Fruit fly (Drosophila melanogaster): ENCODE data around the gene CG18558.

The CG18558 gene

dm6 chr2L:2885503-2886225, 41.4 kb upstream of the CG18558 start, which contains the start of the genes NTPase and lilli (continued):
- TF ChIP-seq tin (GFP tag; optimal IDR thresholded peaks at IDR 0.05) (peak; percentile 63), fd96Cb (tag; optimal IDR thresholded peaks at IDR 0.05) (no peak), CG13296 (GFP tag; optimal IDR thresholded peaks at IDR 0.05) (no peak), CG31388 (GFP tag; optimal IDR thresholded peaks at IDR 0.05) (peak; percentile 68), CG30403 (GFP tag; optimal IDR thresholded peaks at IDR 0.05) (peak; percentile 76), Ptx1 (GFP tag; IDR thresholded peaks at IDR 0.05) (peak; percentile 70; the same call in 1 of the 2 replicates), CG30020 (tag; optimal IDR thresholded peaks at IDR 0.05) (no peak), crc (GFP tag; optimal IDR thresholded peaks at IDR 0.05) (peak; percentile 62), zen2 (GFP tag; IDR thresholded peaks at IDR 0.05; ENCODE audit: partially characterized antibody) (peak; percentile 94), Elba2 (GFP tag; optimal IDR thresholded peaks at IDR 0.05) (peak; percentile 18), Hey (tag; optimal IDR thresholded peaks at IDR 0.05) (no peak), ewg (GFP tag; optimal IDR thresholded peaks at IDR 0.05) (no peak), Meics (GFP tag; optimal IDR thresholded peaks at IDR 0.05) (peak; percentile 19), CG13894 (tag; optimal IDR thresholded peaks at IDR 0.05) (peak; percentile 9), Gsc (GFP tag; IDR thresholded peaks at IDR 0.05) (no peak), CG10366 (GFP tag; IDR thresholded peaks at IDR 0.05) (peak; percentile 22; the same call in 1 of the 2 replicates), CG32767 (GFP tag; IDR thresholded peaks at IDR 0.05) (peak; percentile 28; the same call in 1 of the 2 replicates), CG9817 (tag; optimal IDR thresholded peaks at IDR 0.05) (no peak), Dek (tag; optimal IDR thresholded peaks at IDR 0.05) (no peak), ac (GFP tag; optimal IDR thresholded peaks at IDR 0.05) (no peak), CG12299 (tag; optimal IDR thresholded peaks at IDR 0.05) (no peak), Aef1 (GFP tag; IDR thresholded peaks at IDR 0.05) (peak; percentile 45), CG1233 (GFP tag; optimal IDR thresholded peaks at IDR 0.05) (peak; percentile 42), Vsx1 (GFP tag; optimal IDR thresholded peaks at IDR 0.05) (no peak), CG8089 (GFP tag; optimal IDR thresholded peaks at IDR 0.05) (peak; percentile 52), CG10654 (GFP tag; optimal IDR thresholded peaks at IDR 0.05) (peak; percentile 48), klu (GFP tag; IDR thresholded peaks at IDR 0.05) (0 out of 2 replicates have a peak, but pooled peaks have one; percentile 7), CG8765 (GFP tag; IDR thresholded peaks at IDR 0.05) (no peak), slp2 (GFP tag; optimal IDR thresholded peaks at IDR 0.05) (peak; percentile 72), p53 (GFP tag; optimal IDR thresholded peaks at IDR 0.05) (peak; percentile 64), Oli (tag; optimal IDR thresholded peaks at IDR 0.05) (no peak), CG12219 (GFP tag; optimal IDR thresholded peaks at IDR 0.05) (no peak), ind (GFP tag; optimal IDR thresholded peaks at IDR 0.05) (peak; percentile 79), CG14050 (GFP tag; IDR thresholded peaks at IDR 0.05) (no peak), Med (GFP tag) (peak; percentile 96), hth (optimal IDR thresholded peaks at IDR 0.05) (no peak), D (optimal IDR thresholded peaks at IDR 0.05) (peak; percentile 86), D (GFP tag; optimal IDR thresholded peaks at IDR 0.05) (no peak), hkb (optimal IDR thresholded peaks at IDR 0.05) (no peak), hkb (GFP tag; IDR thresholded peaks at IDR 0.05) (peak; percentile 50; the same call in 1 of the 2 replicates), CG8290 (GFP tag; optimal IDR thresholded peaks at IDR 0.05) (peak; percentile 99), CG8290 (tag; optimal IDR thresholded peaks at IDR 0.05) (peak; percentile 96 to 100), pum (GFP tag; optimal IDR thresholded peaks at IDR 0.05) (peak; percentile 55), Nf-YA (GFP tag; IDR thresholded peaks at IDR 0.05) (no peak), Atf6 (GFP tag; IDR thresholded peaks at IDR 0.05) (peak; percentile 15; the same call in 1 of the 2 replicates), bab2 (GFP tag; optimal IDR thresholded peaks at IDR 0.05) (peak; percentile 78), CG18764 (GFP tag; optimal IDR thresholded peaks at IDR 0.05) (peak; percentile 72), H2.0 (GFP tag; IDR thresholded peaks at IDR 0.05) (peak; percentile 30), ara (GFP tag; IDR thresholded peaks at IDR 0.05) (peak; percentile 70), Atf3 (GFP tag; optimal IDR thresholded peaks at IDR 0.05) (peak; percentile 51), CG13775 (GFP tag; optimal IDR thresholded peaks at IDR 0.05) (peak; percentile 71), pnt (GFP tag; optimal IDR thresholded peaks at IDR 0.05) (peak; percentile 68)
